Worm (Caenorhabditis elegans) whole organism, L3 larva: ENCODE data around the gene mog-3.

Experiments
- R02D3.7 ChIP-seq: fragments of 150-350 bp; optimal IDR thresholded peaks from 2 replicates; lab custom pipeline; 2014; ENCODE audit warnings: missing biosample characterization, missing genetic modification characterization
- ZK546.5 ChIP-seq: sonication (generic microtip); optimal IDR thresholded peaks from 2 replicates; lab custom pipeline; 2017; ENCODE audit warnings: missing biosample characterization, missing genetic modification characterization
- ceh-16 ChIP-seq: sonication (generic microtip); optimal IDR thresholded peaks from 2 replicates; lab custom pipeline; 2017; ENCODE audit warnings: missing biosample characterization, missing genetic modification characterization
- ceh-28 ChIP-seq: fragments of 150-350 bp; optimal IDR thresholded peaks from 2 replicates; lab custom pipeline; 2014; ENCODE audit warnings: missing biosample characterization, missing genetic modification reagents, missing genetic modification characterization
- ceh-82 ChIP-seq: fragments of 150-350 bp; optimal IDR thresholded peaks from 2 replicates; lab custom pipeline; 2014; ENCODE audit warnings: missing biosample characterization, missing genetic modification characterization
- ceh-9 ChIP-seq: sonication (generic microtip); optimal IDR thresholded peaks from 2 replicates; lab custom pipeline; 2018; ENCODE audit warnings: missing biosample characterization, missing genetic modification characterization
- daf-12 ChIP-seq: fragments of 150-350 bp; optimal IDR thresholded peaks from 2 replicates; lab custom pipeline; 2014; ENCODE audit warnings: missing biosample characterization, missing genetic modification reagents, missing genetic modification characterization
- egl-27 ChIP-seq: sonication (generic microtip); optimal IDR thresholded peaks from 4 replicates; lab custom pipeline; 2017; ENCODE audit warnings: missing biosample characterization, missing genetic modification reagents, missing genetic modification characterization
- egl-5 ChIP-seq: fragments of 150-350 bp; optimal IDR thresholded peaks from 2 replicates; lab custom pipeline; 2017; ENCODE audit warnings: missing biosample characterization, missing genetic modification reagents, missing genetic modification characterization, inconsistent platforms
- elt-1 ChIP-seq: fragments of 150-350 bp; optimal IDR thresholded peaks from 2 replicates; lab custom pipeline; 2014; ENCODE audit warnings: missing biosample characterization, missing genetic modification characterization
- elt-2 ChIP-seq: sonication (generic microtip); optimal IDR thresholded peaks from 2 replicates; lab custom pipeline; 2016; ENCODE audit warnings: missing genetic modification reagents, mild to moderate bottlenecking, missing genetic modification characterization, missing compliant biosample characterization
- elt-3 ChIP-seq, 3 experiments: fragments of 150-350 bp in 1 of 3; sonication (generic microtip) in 2 of 3; optimal IDR thresholded peaks; 2 replicates in 2 of 3; 4 replicates in 1 of 3; lab custom pipeline; 2014 to 2017; ENCODE audit warnings: missing biosample characterization in 3 of 3, missing genetic modification characterization in 3 of 3
- eor-1 ChIP-seq, 2 experiments: fragments of 150-350 bp; optimal IDR thresholded peaks; 2 replicates each; lab custom pipeline; 2014 to 2018; ENCODE audit warnings: missing biosample characterization in 2 of 2, missing genetic modification characterization in 2 of 2
- fos-1 ChIP-seq: fragments of 150-350 bp; optimal IDR thresholded peaks from 2 replicates; lab custom pipeline; 2014; ENCODE audit warnings: missing biosample characterization, missing genetic modification characterization
- hmg-11 ChIP-seq: sonication (generic microtip); optimal IDR thresholded peaks from 2 replicates; lab custom pipeline; 2016; ENCODE audit warnings: missing genetic modification characterization, missing compliant biosample characterization
- jun-1 ChIP-seq: fragments of 150-350 bp; optimal IDR thresholded peaks from 2 replicates; lab custom pipeline; 2014; ENCODE audit warnings: missing biosample characterization, missing genetic modification reagents, missing genetic modification characterization
- lin-15B ChIP-seq: fragments of 150-350 bp; optimal IDR thresholded peaks from 2 replicates; lab custom pipeline; 2014; ENCODE audit warnings: missing biosample characterization, missing genetic modification characterization
- lin-39 ChIP-seq: fragments of 150-350 bp; optimal IDR thresholded peaks from 2 replicates; lab custom pipeline; 2018; ENCODE audit warnings: missing biosample characterization, missing genetic modification reagents, missing genetic modification characterization
- mdl-1 ChIP-seq: fragments of 150-350 bp; optimal IDR thresholded peaks from 2 replicates; lab custom pipeline; 2014; ENCODE audit warnings: missing biosample characterization, missing genetic modification characterization
- mml-1 ChIP-seq: fragments of 150-350 bp; sonication (generic microtip); optimal IDR thresholded peaks from 3 replicates; lab custom pipeline; 2014; ENCODE audit warnings: missing biosample characterization, missing genetic modification characterization
- nfya-1 ChIP-seq: sonication (generic microtip); optimal IDR thresholded peaks from 2 replicates; lab custom pipeline; 2017; ENCODE audit warnings: missing genetic modification characterization, mild to moderate bottlenecking, missing compliant biosample characterization, antibody characterized with exemption, moderate library complexity; ENCODE audit not compliant: insufficient read depth
- nhr-12 ChIP-seq: fragments of 150-350 bp; optimal IDR thresholded peaks from 2 replicates; lab custom pipeline; 2014; ENCODE audit warnings: missing biosample characterization, missing genetic modification characterization
- nhr-23 ChIP-seq: fragments of 150-350 bp; optimal IDR thresholded peaks from 2 replicates; lab custom pipeline; 2014; ENCODE audit warnings: missing biosample characterization, missing genetic modification reagents, missing genetic modification characterization
- nhr-25 ChIP-seq: sonication (generic microtip); optimal IDR thresholded peaks from 2 replicates; lab custom pipeline; 2017; ENCODE audit warnings: missing biosample characterization, missing genetic modification characterization
- nhr-28 ChIP-seq: fragments of 150-350 bp; optimal IDR thresholded peaks from 2 replicates; lab custom pipeline; 2014; ENCODE audit warnings: missing biosample characterization, missing genetic modification characterization
- nhr-43 ChIP-seq: sonication (generic microtip); optimal IDR thresholded peaks from 2 replicates; lab custom pipeline; 2016; ENCODE audit warnings: mild to moderate bottlenecking, missing genetic modification characterization, missing compliant biosample characterization; ENCODE audit not compliant: poor library complexity, severe bottlenecking
- nhr-67 ChIP-seq: fragments of 150-350 bp; optimal IDR thresholded peaks from 2 replicates; lab custom pipeline; 2014; ENCODE audit warnings: missing biosample characterization, missing genetic modification characterization
- nhr-76 ChIP-seq: fragments of 150-350 bp; sonication (generic microtip); optimal IDR thresholded peaks from 5 replicates; lab custom pipeline; 2014; ENCODE audit warnings: missing biosample characterization, missing genetic modification characterization
- nhr-77 ChIP-seq: fragments of 150-350 bp; optimal IDR thresholded peaks from 2 replicates; lab custom pipeline; 2014; ENCODE audit warnings: missing biosample characterization, missing genetic modification characterization
- pha-4 ChIP-seq: fragments of 150-350 bp; optimal IDR thresholded peaks from 2 replicates; lab custom pipeline; 2014; ENCODE audit warnings: missing biosample characterization, missing genetic modification reagents, missing genetic modification characterization
- pqm-1 ChIP-seq: fragments of 150-350 bp; optimal IDR thresholded peaks from 2 replicates; lab custom pipeline; 2017; ENCODE audit warnings: missing biosample characterization, missing genetic modification characterization, inconsistent platforms
- skn-1 ChIP-seq: fragments of 150-350 bp; optimal IDR thresholded peaks from 2 replicates; lab custom pipeline; 2014; ENCODE audit warnings: missing biosample characterization, missing genetic modification characterization
- snpc-4 ChIP-seq: fragments of 150-350 bp; optimal IDR thresholded peaks from 2 replicates; lab custom pipeline; 2014; ENCODE audit warnings: missing biosample characterization, missing genetic modification characterization
- tbx-2 ChIP-seq: sonication (generic microtip); optimal IDR thresholded peaks from 2 replicates; lab custom pipeline; 2016; ENCODE audit warnings: mild to moderate bottlenecking, missing genetic modification characterization, missing compliant biosample characterization
- unc-39 ChIP-seq: sonication (generic microtip); optimal IDR thresholded peaks from 4 replicates; lab custom pipeline; 2017; ENCODE audit warnings: missing biosample characterization, missing genetic modification characterization
- unc-62 ChIP-seq: fragments of 150-350 bp; sonication (generic microtip); optimal IDR thresholded peaks from 4 replicates; lab custom pipeline; 2014; ENCODE audit warnings: missing biosample characterization, missing genetic modification reagents, missing genetic modification characterization
- zag-1 ChIP-seq: fragments of 150-350 bp; optimal IDR thresholded peaks from 2 replicates; lab custom pipeline; 2014; ENCODE audit warnings: missing biosample characterization, missing genetic modification characterization
- ztf-11 ChIP-seq: fragments of 150-350 bp; optimal IDR thresholded peaks from 2 replicates; lab custom pipeline; 2014; ENCODE audit warnings: missing biosample characterization, missing genetic modification characterization
- ztf-4 ChIP-seq: fragments of 150-350 bp; optimal IDR thresholded peaks from 2 replicates; lab custom pipeline; 2014; ENCODE audit warnings: missing biosample characterization, missing genetic modification characterization

mog-3 gene

DNA sequence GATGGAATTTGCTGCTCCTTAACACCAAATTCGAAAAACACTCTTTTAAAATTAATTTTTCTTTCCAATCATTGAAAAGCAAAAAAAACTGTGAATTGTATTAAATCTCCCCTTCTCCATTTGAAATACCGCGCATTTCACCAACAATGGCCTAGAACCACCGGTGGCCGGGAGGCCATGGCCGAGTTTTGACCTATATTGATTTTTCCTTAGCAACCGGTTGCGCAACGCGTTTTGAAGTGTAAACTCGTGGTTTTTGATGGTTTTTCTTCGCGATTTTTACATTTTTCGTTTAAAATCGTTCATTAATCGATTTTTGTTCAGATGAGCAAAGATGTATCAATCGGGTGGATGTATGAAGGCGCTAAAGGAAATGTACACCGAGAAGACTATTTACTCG lies at the start of gene mog-3:
TSS of gene mog-3 (plus strand) at position 319 of the 400 bp plus-strand sequence.
- peak; percentile 64 for TF ChIP-seq nhr-23 (tag; lab: Kevin White, UChicago)
- peak; percentile 21 for TF ChIP-seq snpc-4
- no peak for TF ChIP-seq ZK546.5
- TF ChIP-seq unc-39 (tag; lab: Kevin White, UChicago) = no peak
- peak; percentile 80 for TF ChIP-seq nfya-1
- no peak for TF ChIP-seq daf-12 (tag; lab: Kevin White, UChicago)
- no peak for TF ChIP-seq pqm-1 (tag; lab: Kevin White, UChicago)
- TF ChIP-seq nhr-67 (tag; lab: Kevin White, UChicago) = no peak
- no peak for TF ChIP-seq nhr-77
- TF ChIP-seq nhr-76 (tag; lab: Kevin White, UChicago) = no peak
- peak; percentile 87 for TF ChIP-seq ceh-28 (tag; lab: Kevin White, UChicago)
- peak; percentile 2 for TF ChIP-seq elt-2 (tag; lab: Kevin White, UChicago)
- no peak for TF ChIP-seq elt-3 (tag; optimal IDR thresholded peaks at IDR 0.05; lab: Kevin White, UChicago)
- TF ChIP-seq fos-1 (tag; lab: Kevin White, UChicago) = no peak
- TF ChIP-seq hmg-11 = peak; percentile 58
- TF ChIP-seq nhr-43 (tag; lab: Kevin White, UChicago) = peak; percentile 75
- no peak for TF ChIP-seq ceh-82 (tag; lab: Kevin White, UChicago)
- TF ChIP-seq mdl-1 = no peak
- TF ChIP-seq lin-15B = peak; percentile 63
- TF ChIP-seq eor-1 (tag; optimal IDR thresholded peaks at IDR 0.05; lab: Kevin White, UChicago) = no peak
- TF ChIP-seq R02D3.7 = no peak
- TF ChIP-seq tbx-2 (tag; lab: Kevin White, UChicago) = no peak
- TF ChIP-seq nhr-25 (tag; lab: Kevin White, UChicago) = peak; percentile 59
- TF ChIP-seq mml-1 = no peak
- no peak for TF ChIP-seq ceh-9 (tag; lab: Kevin White, UChicago)
- peak; percentile 40 for TF ChIP-seq lin-39 (tag; lab: Kevin White, UChicago)
- TF ChIP-seq pha-4 (tag; lab: Kevin White, UChicago) = peak; percentile 68
- TF ChIP-seq elt-1 (tag; lab: Kevin White, UChicago) = no peak
- no peak for TF ChIP-seq ztf-11 (tag; lab: Kevin White, UChicago)
- no peak for TF ChIP-seq skn-1 (tag; lab: Kevin White, UChicago)
- no peak for TF ChIP-seq ztf-4 (tag; lab: Kevin White, UChicago)
- TF ChIP-seq nhr-12 (tag; lab: Kevin White, UChicago) = no peak

DNA sequence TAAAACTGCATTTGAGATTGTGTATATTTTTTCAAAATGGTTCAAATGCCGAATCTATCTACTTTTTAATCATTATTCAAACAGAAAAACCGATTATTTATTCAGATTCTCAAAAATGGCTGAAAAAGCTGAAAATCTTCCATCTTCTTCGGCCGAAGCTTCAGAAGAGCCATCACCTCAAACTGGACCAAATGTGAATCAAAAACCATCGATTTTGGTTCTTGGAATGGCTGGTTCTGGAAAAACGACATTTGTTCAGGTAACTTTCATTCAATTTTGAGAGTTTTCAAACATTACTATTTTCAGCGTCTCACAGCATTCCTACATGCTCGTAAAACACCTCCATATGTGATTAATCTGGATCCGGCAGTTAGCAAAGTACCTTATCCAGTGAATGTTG lies 49.5 kb upstream of the mog-3 start, which contains the start of gene gop-2:
TSS of gene gop-2 (plus strand) at position 106 of the 400 bp plus-strand sequence.
- TF ChIP-seq ztf-11 (tag; lab: Kevin White, UChicago) (no peak), mml-1 (no peak), nhr-43 (tag; lab: Kevin White, UChicago) (no peak), ceh-16 (tag; lab: Kevin White, UChicago) (no peak), egl-27 (no peak)

DNA sequence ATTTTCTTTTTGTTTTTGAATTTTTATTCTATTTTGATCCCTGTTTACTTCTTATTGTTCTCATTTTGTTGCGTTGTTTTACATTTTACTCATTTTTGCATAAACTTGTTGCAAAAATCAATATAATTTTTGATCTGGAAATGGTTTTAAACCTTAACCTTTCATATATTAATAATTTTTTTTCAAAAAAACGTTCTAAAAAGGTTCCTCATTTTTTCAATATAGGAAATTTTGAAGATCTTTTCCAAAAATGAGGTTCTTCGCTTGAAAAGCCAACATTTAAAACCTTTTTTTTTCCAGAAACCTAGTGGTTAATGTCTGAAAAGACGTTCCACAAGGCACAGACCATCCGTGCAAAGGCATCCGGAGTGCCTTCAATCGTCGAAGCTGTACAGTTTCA lies 48.0 kb upstream of the mog-3 start, which contains the start of gene gop-3:
TSS of gene gop-3 (plus strand) at position 301 of the 400 bp plus-strand sequence.
- TF ChIP-seq hmg-11 (no peak), nhr-28 (tag; lab: Kevin White, UChicago) (no peak), jun-1 (tag; lab: Kevin White, UChicago) (no peak), unc-62 (no peak), nhr-43 (tag; lab: Kevin White, UChicago) (no peak), ceh-16 (tag; lab: Kevin White, UChicago) (no peak), zag-1 (tag; lab: Kevin White, UChicago) (no peak), egl-5 (tag; lab: Kevin White, UChicago) (no peak)
